Fruit fly (Drosophila melanogaster) whole organism, prepupa: Measurements from ENCODE around the gene Pcif1.

Experiments used
- Blimp-1 ChIP-seq: fragments of 200-800 bp; sonication (Bioruptor generic); optimal IDR thresholded peaks from 3 replicates; lab custom pipeline; 2017; ENCODE audit warnings: missing biosample characterization, missing genetic modification characterization, mild to moderate bottlenecking, moderate library complexity, missing genetic modification reagents
- CG10669 ChIP-seq: fragments of 200-800 bp; sonication (Bioruptor generic); optimal IDR thresholded peaks from 3 replicates; lab custom pipeline; 2018; ENCODE audit warnings: missing biosample characterization, mild to moderate bottlenecking, missing genetic modification characterization, moderate library complexity
- CG11294 ChIP-seq: fragments of 200-800 bp; sonication (Bioruptor generic); IDR thresholded peaks from 2 replicates; pipeline ENCODE4 v1.3.6; 2022; ENCODE audit warnings: missing biosample characterization, missing genetic modification characterization
- CG11762 ChIP-seq: fragments of 200-800 bp; sonication (Bioruptor generic); optimal IDR thresholded peaks from 3 replicates; lab custom pipeline; 2016; ENCODE audit warnings: missing biosample characterization, missing genetic modification characterization; ENCODE audit not compliant: insufficient read depth
- CG11902 ChIP-seq: fragments of 200-800 bp; sonication (Bioruptor generic); optimal IDR thresholded peaks from 3 replicates; lab custom pipeline; 2016; ENCODE audit warnings: missing biosample characterization, missing genetic modification characterization
- CG15336 ChIP-seq: fragments of 200-800 bp; sonication (Bioruptor generic); IDR thresholded peaks from 2 replicates; pipeline ENCODE4 v1.3.6; 2022; ENCODE audit warnings: missing biosample characterization, missing genetic modification characterization
- CG32006 ChIP-seq: fragments of 200-800 bp; sonication (Bioruptor generic); optimal IDR thresholded peaks from 3 replicates; lab custom pipeline; 2017; ENCODE audit warnings: missing biosample characterization, mild to moderate bottlenecking, missing genetic modification characterization
- CG34406 ChIP-seq: fragments of 200-800 bp; sonication (Bioruptor generic); optimal IDR thresholded peaks from 3 replicates; lab custom pipeline; 2016; ENCODE audit warnings: missing biosample characterization, missing genetic modification characterization
- CG3919 ChIP-seq: fragments of 200-800 bp; sonication (Bioruptor generic); optimal IDR thresholded peaks from 3 replicates; lab custom pipeline; 2016; ENCODE audit warnings: missing biosample characterization, missing genetic modification characterization
- CG4318 ChIP-seq: fragments of 200-800 bp; sonication (Bioruptor generic); optimal IDR thresholded peaks from 3 replicates; lab custom pipeline; 2017; ENCODE audit warnings: missing biosample characterization, mild to moderate bottlenecking, missing genetic modification characterization
- CG6163 ChIP-seq: fragments of 200-800 bp; sonication (Bioruptor generic); IDR thresholded peaks from 3 replicates; pipeline ENCODE4 v1.3.6; 2022; ENCODE audit warnings: missing biosample characterization, missing genetic modification characterization
- CG6854 ChIP-seq: fragments of 200-800 bp; sonication (Bioruptor generic); optimal IDR thresholded peaks from 2 replicates; lab custom pipeline; 2017; ENCODE audit warnings: missing biosample characterization, mild to moderate bottlenecking, missing genetic modification characterization
- CG7368 ChIP-seq: fragments of 200-800 bp; sonication (Bioruptor generic); optimal IDR thresholded peaks from 3 replicates; lab custom pipeline; 2016; ENCODE audit warnings: missing biosample characterization, missing genetic modification characterization
- CG8119 ChIP-seq: fragments of 200-800 bp; sonication (Bioruptor generic); IDR thresholded peaks from 3 replicates; pipeline ENCODE4 v1.3.6; 2022; ENCODE audit warnings: missing biosample characterization, missing genetic modification characterization
- CG8319 ChIP-seq: fragments of 200-800 bp; sonication (Bioruptor generic); optimal IDR thresholded peaks from 3 replicates; lab custom pipeline; 2016; ENCODE audit warnings: missing biosample characterization, missing genetic modification characterization
- Eip75B ChIP-seq: fragments of 200-800 bp; sonication (Bioruptor generic); optimal IDR thresholded peaks from 3 replicates; lab custom pipeline; 2016; ENCODE audit warnings: missing biosample characterization, missing genetic modification characterization
- Eip78C ChIP-seq: fragments of 200-800 bp; sonication (Bioruptor generic); peaks from one replicate; lab custom pipeline; 2016; ENCODE audit warnings: missing biosample characterization, missing genetic modification characterization
- Eip93F ChIP-seq: fragments of 200-800 bp; sonication (Bioruptor generic); optimal IDR thresholded peaks from 2 replicates; lab custom pipeline; 2016; ENCODE audit warnings: missing biosample characterization, mild to moderate bottlenecking, missing genetic modification characterization
- Ets21C ChIP-seq: fragments of 200-800 bp; sonication (Bioruptor generic); optimal IDR thresholded peaks from 3 replicates; lab custom pipeline; 2016; ENCODE audit warnings: missing biosample characterization, missing genetic modification characterization
- Ets96B ChIP-seq: fragments of 200-800 bp; optimal IDR thresholded peaks from 2 replicates; lab custom pipeline; 2019; ENCODE audit warnings: missing biosample characterization, mild to moderate bottlenecking, missing genetic modification characterization, moderate library complexity
- Gug ChIP-seq: fragments of 200-800 bp; sonication (Bioruptor generic); IDR thresholded peaks from 2 replicates; pipeline ENCODE4 v1.3.6; 2022; ENCODE audit warnings: missing biosample characterization, missing genetic modification characterization
- Hr4 ChIP-seq: fragments of 200-800 bp; sonication (Bioruptor generic); optimal IDR thresholded peaks from 3 replicates; lab custom pipeline; 2016; ENCODE audit warnings: missing biosample characterization, missing genetic modification characterization
- Lpt ChIP-seq: fragments of 200-800 bp; sonication (Bioruptor generic); optimal IDR thresholded peaks from 3 replicates; lab custom pipeline; 2016; ENCODE audit warnings: missing biosample characterization, missing genetic modification characterization
- Met ChIP-seq: fragments of 200-800 bp; sonication (Bioruptor generic); optimal IDR thresholded peaks from 3 replicates; lab custom pipeline; 2016; ENCODE audit warnings: missing biosample characterization, missing genetic modification characterization
- OdsH ChIP-seq: fragments of 200-800 bp; sonication (Bioruptor generic); optimal IDR thresholded peaks from 3 replicates; lab custom pipeline; 2016; ENCODE audit warnings: missing biosample characterization, missing genetic modification characterization
- Sox102F ChIP-seq: fragments of 200-800 bp; sonication (Bioruptor generic); optimal IDR thresholded peaks from 2 replicates; lab custom pipeline; 2016; ENCODE audit warnings: missing biosample characterization, mild to moderate bottlenecking, missing genetic modification characterization
- Sox14 ChIP-seq: fragments of 200-800 bp; sonication (Bioruptor generic); optimal IDR thresholded peaks from 3 replicates; lab custom pipeline; 2016; ENCODE audit warnings: missing biosample characterization, missing genetic modification characterization
- achi ChIP-seq: fragments of 200-800 bp; sonication (Bioruptor generic); optimal IDR thresholded peaks from 3 replicates; lab custom pipeline; 2016; ENCODE audit warnings: missing biosample characterization, missing genetic modification characterization
- acj6 ChIP-seq: fragments of 200-800 bp; sonication (Bioruptor generic); optimal IDR thresholded peaks from 3 replicates; lab custom pipeline; 2016; ENCODE audit warnings: missing biosample characterization, missing genetic modification characterization
- cyc ChIP-seq: fragments of 200-800 bp; sonication (Bioruptor generic); optimal IDR thresholded peaks from 3 replicates; lab custom pipeline; 2016; ENCODE audit warnings: missing biosample characterization, missing genetic modification characterization
- dac ChIP-seq: fragments of 200-800 bp; sonication (Bioruptor generic); optimal IDR thresholded peaks from 2 replicates; lab custom pipeline; 2017; ENCODE audit warnings: missing biosample characterization, mild to moderate bottlenecking, missing genetic modification characterization
- dsx ChIP-seq: fragments of 200-800 bp; optimal IDR thresholded peaks from 3 replicates; lab custom pipeline; 2019; ENCODE audit warnings: missing biosample characterization, mild to moderate bottlenecking, missing genetic modification characterization, moderate library complexity; ENCODE audit not compliant: poor library complexity, severe bottlenecking
- eg ChIP-seq: fragments of 200-800 bp; sonication (Bioruptor generic); IDR thresholded peaks from 3 replicates; pipeline ENCODE4 v1.3.6; 2022; ENCODE audit warnings: missing biosample characterization, missing genetic modification characterization
- esn ChIP-seq: fragments of 200-800 bp; sonication (Bioruptor generic); optimal IDR thresholded peaks from 2 replicates; lab custom pipeline; 2016; ENCODE audit warnings: missing biosample characterization, mild to moderate bottlenecking, missing genetic modification characterization, moderate library complexity
- fd59A ChIP-seq: fragments of 200-800 bp; sonication (Bioruptor generic); optimal IDR thresholded peaks from 2 replicates; lab custom pipeline; 2017; ENCODE audit warnings: missing biosample characterization, mild to moderate bottlenecking, missing genetic modification characterization, missing genetic modification reagents
- fd85E ChIP-seq: fragments of 200-800 bp; sonication (Bioruptor generic); optimal IDR thresholded peaks from 3 replicates; lab custom pipeline; 2016; ENCODE audit warnings: missing biosample characterization, missing genetic modification characterization
- fkh ChIP-seq: fragments of 200-800 bp; sonication (Bioruptor generic); optimal IDR thresholded peaks from 3 replicates; lab custom pipeline; 2017; ENCODE audit warnings: missing biosample characterization, mild to moderate bottlenecking, missing genetic modification characterization, moderate library complexity
- net ChIP-seq: fragments of 200-800 bp; sonication (Bioruptor generic); optimal IDR thresholded peaks from 3 replicates; lab custom pipeline; 2016; ENCODE audit warnings: missing biosample characterization, missing genetic modification characterization
- pdm3 ChIP-seq: fragments of 200-800 bp; sonication (Bioruptor generic); optimal IDR thresholded peaks from 3 replicates; lab custom pipeline; 2016; ENCODE audit warnings: missing biosample characterization, missing genetic modification characterization
- salr ChIP-seq, 2 experiments: fragments of 200-800 bp; sonication (Bioruptor generic); optimal IDR thresholded peaks; 3 replicates each; lab custom pipeline; 2016 to 2018; ENCODE audit warnings: missing biosample characterization in 2 of 2, missing genetic modification characterization in 2 of 2, mild to moderate bottlenecking in 1 of 2
- spab ChIP-seq: fragments of 200-800 bp; sonication (Bioruptor generic); optimal IDR thresholded peaks from 2 replicates; lab custom pipeline; 2017; ENCODE audit warnings: missing biosample characterization, mild to moderate bottlenecking, missing genetic modification characterization, missing genetic modification reagents
- ss ChIP-seq, 2 experiments: fragments of 200-800 bp; sonication (Bioruptor generic); optimal IDR thresholded peaks; 2 replicates in 1 of 2; 3 replicates in 1 of 2; lab custom pipeline; 2017 to 2018; ENCODE audit warnings: mild to moderate bottlenecking in 2 of 2, missing biosample characterization in 2 of 2, missing genetic modification characterization in 2 of 2, moderate library complexity in 1 of 2
- svp ChIP-seq: fragments of 200-800 bp; sonication (Bioruptor generic); peaks from one replicate; lab custom pipeline; 2016; ENCODE audit warnings: missing biosample characterization, missing genetic modification characterization
- topi ChIP-seq: fragments of 200-800 bp; sonication (Bioruptor generic); optimal IDR thresholded peaks from 3 replicates; lab custom pipeline; 2016; ENCODE audit warnings: missing biosample characterization, missing genetic modification characterization
- vri ChIP-seq: fragments of 200-800 bp; sonication (Bioruptor generic); optimal IDR thresholded peaks from 3 replicates; lab custom pipeline; 2016; ENCODE audit warnings: missing biosample characterization, mild to moderate bottlenecking, missing genetic modification characterization

The Pcif1 gene

dm6 chr3L:20777496-20777895 is 8.5 kb downstream of the Pcif1 start:
- TF ChIP-seq vri (GFP tag; lab: Kevin White, UChicago) (no peak), Sox14 (GFP tag; lab: Kevin White, UChicago) (no peak), CG32006 (GFP tag; lab: Kevin White, UChicago) (no peak), CG11762 (GFP tag; lab: Kevin White, UChicago) (no peak), Eip78C (GFP tag; lab: Kevin White, UChicago) (no peak), fd59A (GFP tag; lab: Kevin White, UChicago) (no peak), dsx (GFP tag; lab: Kevin White, UChicago) (no peak), CG3919 (GFP tag; lab: Kevin White, UChicago) (no peak), salr (GFP tag; optimal IDR thresholded peaks at IDR 0.05; lab: Kevin White, UChicago) (no peak)

dm6 chr3L:20772647-20773015 is 13.4 kb downstream of the Pcif1 start:
- TF ChIP-seq net (GFP tag; lab: Kevin White, UChicago) (no peak), svp (GFP tag; lab: Kevin White, UChicago) (peak; percentile 94)

- peak; percentile 65 for TF ChIP-seq CG34406 (GFP tag; lab: Kevin White, UChicago)
- peak; percentile 70 for TF ChIP-seq CG11294 (GFP tag; lab: Robert Waterston, UW)
- peak; percentile 87 for TF ChIP-seq topi (GFP tag; lab: Kevin White, UChicago)
- peak; percentile 91 for TF ChIP-seq CG8119 (GFP tag; lab: Robert Waterston, UW)
- no peak for TF ChIP-seq CG6854 (GFP tag; lab: Kevin White, UChicago)
- peak; percentile 93 for TF ChIP-seq eg (GFP tag; lab: Robert Waterston, UW)
- TF ChIP-seq Lpt (GFP tag; lab: Kevin White, UChicago) = peak; percentile 56
- peak; percentile 56 for TF ChIP-seq CG11902
- peak; percentile 84 for TF ChIP-seq CG10669 (GFP tag; lab: Kevin White, UChicago)
- peak; percentile 8 for TF ChIP-seq fkh (GFP tag; lab: Kevin White, UChicago)
- peak; percentile 75 for TF ChIP-seq Ets21C (GFP tag; lab: Kevin White, UChicago)
- TF ChIP-seq cyc = peak; percentile 76
- TF ChIP-seq Eip78C (GFP tag; lab: Kevin White, UChicago) = peak; percentile 97
- TF ChIP-seq Sox102F = peak; percentile 85
- TF ChIP-seq CG8319 (GFP tag; lab: Kevin White, UChicago) = peak; percentile 62
- TF ChIP-seq CG15336 = peak; percentile 92
- no peak for TF ChIP-seq Blimp-1 (GFP tag; lab: Kevin White, UChicago)
- TF ChIP-seq OdsH (GFP tag; lab: Kevin White, UChicago) = peak; percentile 82
- TF ChIP-seq spab = peak; percentile 65
- peak; percentile 85 for TF ChIP-seq CG3919 (GFP tag; lab: Kevin White, UChicago)
- peak; percentile 86 for TF ChIP-seq Hr4 (GFP tag; lab: Kevin White, UChicago)
- peak; percentile 74 for TF ChIP-seq Gug (GFP tag; lab: Robert Waterston, UW)
- peak; percentile 85 for TF ChIP-seq Eip75B (GFP tag; lab: Kevin White, UChicago)
- TF ChIP-seq dac (GFP tag; lab: Kevin White, UChicago) = peak; percentile 37
- TF ChIP-seq achi = peak; percentile 83
- peak; percentile 81 for TF ChIP-seq CG7368 (GFP tag; lab: Kevin White, UChicago)
- peak; percentile 53 for TF ChIP-seq fd59A (GFP tag; lab: Kevin White, UChicago)
- TF ChIP-seq fd85E (GFP tag; lab: Kevin White, UChicago) = no peak
- peak; percentile 64 to 82 for TF ChIP-seq salr (GFP tag; optimal IDR thresholded peaks at IDR 0.05; lab: Kevin White, UChicago)
- TF ChIP-seq Eip93F = peak; percentile 45
- TF ChIP-seq vri (GFP tag; lab: Kevin White, UChicago) = peak; percentile 66
- TF ChIP-seq CG4318 (GFP tag; lab: Kevin White, UChicago) = no peak
- TF ChIP-seq Met = peak; percentile 87
- peak; percentile 70 for TF ChIP-seq CG11762 (GFP tag; lab: Kevin White, UChicago)
- peak; percentile 79 for TF ChIP-seq Ets96B (tag; lab: Kevin White, UChicago)
- TF ChIP-seq pdm3 (GFP tag; lab: Kevin White, UChicago) = peak; percentile 86
- peak; percentile 30 to 63 for TF ChIP-seq ss (GFP tag; optimal IDR thresholded peaks at IDR 0.05; lab: Kevin White, UChicago)
- peak; percentile 88 for TF ChIP-seq CG6163
- TF ChIP-seq esn (GFP tag; lab: Kevin White, UChicago) = peak; percentile 86
- TF ChIP-seq acj6 (GFP tag; lab: Kevin White, UChicago) = peak; percentile 79
- peak; percentile 72 for TF ChIP-seq dsx (GFP tag; lab: Kevin White, UChicago)
These were observed 13.9 kb downstream of the Pcif1 start for dm6 chr3L:20771891-20772646.
